Worm (Caenorhabditis elegans): ENCODE measurements around the gene pqn-89.

DNA sequence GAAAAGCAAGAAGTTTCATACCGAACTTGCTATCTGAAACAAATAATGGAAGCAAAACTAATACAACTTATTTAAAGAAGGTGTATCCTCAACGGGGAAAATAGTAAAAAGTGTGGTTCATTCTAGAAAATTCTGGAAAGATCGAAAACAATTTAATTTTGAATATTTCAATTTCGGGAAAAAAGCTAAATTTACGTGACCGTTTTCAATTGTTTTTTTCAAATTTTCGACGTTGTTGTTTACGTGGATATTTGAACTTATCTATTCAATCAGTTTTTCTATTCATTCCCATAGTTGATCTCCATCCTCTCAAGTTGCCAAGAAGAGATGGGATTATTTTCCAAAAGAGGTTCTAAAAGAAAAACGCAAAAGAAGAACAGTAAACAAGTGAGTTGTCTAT is 29.4 kb downstream of the pqn-89 start, which contains the start of gene C01G5.3:
- TF ChIP-seq W03F9.2 (tag; optimal IDR thresholded peaks at IDR 0.05) (no peak), him-1 (tag; optimal IDR thresholded peaks at IDR 0.05) (no peak), dao-5 (tag; optimal IDR thresholded peaks at IDR 0.05) (no peak)
